Fruit fly (Drosophila melanogaster) whole organism, embryonic: ENCODE measurements around the gene Cyp28c1.

Source experiments
- CG11504 ChIP-seq: fragments of 200-800 bp; sonication (Bioruptor generic); optimal IDR thresholded peaks from 3 replicates; lab custom pipeline; 2019; ENCODE audit warnings: missing biosample characterization, mild to moderate bottlenecking, missing genetic modification characterization, moderate library complexity
- CG11696 ChIP-seq: fragments of 200-800 bp; sonication (Bioruptor generic); IDR thresholded peaks from 2 replicates; pipeline ENCODE4 v1.3.6; 2022; ENCODE audit warnings: missing biosample characterization, missing genetic modification characterization
- CG15601 ChIP-seq: fragments of 200-800 bp; sonication (Bioruptor generic); optimal IDR thresholded peaks from 3 replicates; lab custom pipeline; 2019; ENCODE audit warnings: missing biosample characterization, mild to moderate bottlenecking, missing genetic modification characterization, moderate library complexity
- CG1602 ChIP-seq: fragments of 200-800 bp; sonication (Bioruptor generic); optimal IDR thresholded peaks from 3 replicates; lab custom pipeline; 2016; ENCODE audit warnings: missing biosample characterization, missing genetic modification characterization
- CG18476 ChIP-seq: fragments of 200-800 bp; sonication (Bioruptor generic); optimal IDR thresholded peaks from 2 replicates; lab custom pipeline; 2016; ENCODE audit warnings: missing biosample characterization, mild to moderate bottlenecking, missing genetic modification characterization
- CG18764 ChIP-seq: fragments of 200-800 bp; sonication (Bioruptor generic); optimal IDR thresholded peaks from 3 replicates; lab custom pipeline; 2016; ENCODE audit warnings: missing biosample characterization, missing genetic modification characterization
- CG2129 ChIP-seq: fragments of 200-800 bp; sonication (Bioruptor generic); IDR thresholded peaks from 2 replicates; pipeline ENCODE4 v1.3.6; 2022; ENCODE audit warnings: missing biosample characterization, missing genetic modification characterization; ENCODE audit not compliant: partially characterized antibody
- CG3065 ChIP-seq: fragments of 200-800 bp; sonication (Bioruptor generic); optimal IDR thresholded peaks from 2 replicates; lab custom pipeline; 2016; ENCODE audit warnings: missing biosample characterization, missing genetic modification characterization
- CG31388 ChIP-seq: fragments of 200-800 bp; sonication (Bioruptor generic); optimal IDR thresholded peaks from 2 replicates; lab custom pipeline; 2016; ENCODE audit warnings: missing biosample characterization, missing genetic modification characterization
- CG34376 ChIP-seq: fragments of 200-800 bp; sonication (Bioruptor generic); optimal IDR thresholded peaks from 2 replicates; lab custom pipeline; 2018; ENCODE audit warnings: missing biosample characterization, mild to moderate bottlenecking, missing genetic modification characterization
- CG34422 ChIP-seq: fragments of 200-800 bp; sonication (Bioruptor generic); IDR thresholded peaks from 3 replicates; pipeline ENCODE4 v1.3.6; 2022; ENCODE audit warnings: missing biosample characterization, missing genetic modification characterization
- CG3847 ChIP-seq: fragments of 200-800 bp; sonication (Bioruptor generic); IDR thresholded peaks from 2 replicates; pipeline ENCODE4 v1.3.6; 2022; ENCODE audit warnings: missing biosample characterization, missing genetic modification characterization
- CG4730 ChIP-seq: fragments of 200-800 bp; sonication (Bioruptor generic); IDR thresholded peaks from 2 replicates; pipeline ENCODE4 v1.3.6; 2022; ENCODE audit warnings: missing biosample characterization, missing genetic modification characterization
- CG6654 ChIP-seq: fragments of 200-800 bp; sonication (Bioruptor generic); optimal IDR thresholded peaks from 2 replicates; lab custom pipeline; 2017; ENCODE audit warnings: missing biosample characterization, mild to moderate bottlenecking, missing genetic modification characterization
- CG7372 ChIP-seq: fragments of 200-800 bp; sonication (Bioruptor generic); IDR thresholded peaks from 2 replicates; pipeline ENCODE4 v1.3.6; 2022; ENCODE audit warnings: missing biosample characterization, missing genetic modification characterization
- CG8290 ChIP-seq, 3 experiments: fragments of 200-800 bp; sonication (Bioruptor generic); optimal IDR thresholded peaks; 2 replicates each; lab custom pipeline; 2016 to 2019; ENCODE audit warnings: missing biosample characterization in 3 of 3, missing genetic modification characterization in 3 of 3, mild to moderate bottlenecking in 2 of 3, moderate library complexity in 1 of 3
- CG8944 ChIP-seq: fragments of 200-800 bp; sonication (Bioruptor generic); optimal IDR thresholded peaks from 3 replicates; lab custom pipeline; 2016; ENCODE audit warnings: missing biosample characterization, missing genetic modification characterization
- Camta ChIP-seq: fragments of 200-800 bp; sonication (Bioruptor generic); optimal IDR thresholded peaks from 2 replicates; lab custom pipeline; 2016; ENCODE audit warnings: missing biosample characterization, missing genetic modification characterization
- CoRest ChIP-seq: fragments of 200-800 bp; sonication (Bioruptor generic); optimal IDR thresholded peaks from 3 replicates; lab custom pipeline; 2018; ENCODE audit warnings: missing biosample characterization, mild to moderate bottlenecking, missing genetic modification characterization, moderate library complexity
- Drgx ChIP-seq: fragments of 200-800 bp; sonication (Bioruptor generic); IDR thresholded peaks from 2 replicates; pipeline ENCODE4 v1.3.6; 2022; ENCODE audit warnings: missing biosample characterization, missing genetic modification characterization
- HLH4C ChIP-seq: fragments of 200-800 bp; sonication (Bioruptor generic); IDR thresholded peaks from 3 replicates; pipeline ENCODE4 v1.3.6; 2022; ENCODE audit warnings: missing biosample characterization, missing genetic modification characterization; ENCODE audit not compliant: partially characterized antibody
- Hr3 ChIP-seq: fragments of 200-800 bp; sonication (Bioruptor generic); optimal IDR thresholded peaks from 3 replicates; lab custom pipeline; 2016; ENCODE audit warnings: missing biosample characterization, missing genetic modification characterization
- Jarid2 ChIP-seq: fragments of 200-800 bp; sonication (Bioruptor generic); optimal IDR thresholded peaks from 3 replicates; lab custom pipeline; 2017; ENCODE audit warnings: mild to moderate bottlenecking, missing biosample characterization, missing genetic modification reagents, missing genetic modification characterization
- Kr ChIP-seq: fragments of 200-800 bp; sonication (Bioruptor generic); optimal IDR thresholded peaks from 2 replicates; lab custom pipeline; 2017; ENCODE audit warnings: missing biosample characterization, mild to moderate bottlenecking, missing genetic modification characterization
- Lim3 ChIP-seq: fragments of 200-800 bp; sonication (Bioruptor generic); IDR thresholded peaks from 2 replicates; pipeline ENCODE4 v1.3.6; 2022; ENCODE audit warnings: missing biosample characterization, missing genetic modification characterization
- MTF-1 ChIP-seq: fragments of 200-800 bp; sonication (Bioruptor generic); optimal IDR thresholded peaks from 2 replicates; lab custom pipeline; 2018; ENCODE audit warnings: missing biosample characterization, mild to moderate bottlenecking, missing genetic modification characterization, borderline replicate concordance
- Meics ChIP-seq: fragments of 200-800 bp; sonication (Bioruptor generic); optimal IDR thresholded peaks from 2 replicates; lab custom pipeline; 2017; ENCODE audit warnings: missing biosample characterization, mild to moderate bottlenecking, missing genetic modification characterization
- Mrtf ChIP-seq: fragments of 200-800 bp; sonication (Bioruptor generic); IDR thresholded peaks from 3 replicates; pipeline ENCODE4 v1.3.6; 2022; ENCODE audit warnings: missing biosample characterization, missing genetic modification characterization
- Myb ChIP-seq: fragments of 200-800 bp; sonication (Bioruptor generic); optimal IDR thresholded peaks from 2 replicates; lab custom pipeline; 2016; ENCODE audit warnings: missing biosample characterization, missing genetic modification characterization
- PHDP ChIP-seq: fragments of 200-800 bp; sonication (Bioruptor generic); optimal IDR thresholded peaks from 3 replicates; lab custom pipeline; 2018; ENCODE audit warnings: missing biosample characterization, mild to moderate bottlenecking, missing genetic modification characterization, moderate library complexity
- Ssrp ChIP-seq: fragments of 200-800 bp; sonication (Bioruptor generic); optimal IDR thresholded peaks from 2 replicates; lab custom pipeline; 2018; ENCODE audit warnings: missing biosample characterization, mild to moderate bottlenecking, missing genetic modification characterization, moderate library complexity
- Xbp1 ChIP-seq: fragments of 200-800 bp; sonication (Bioruptor generic); optimal IDR thresholded peaks from 3 replicates; lab custom pipeline; 2016; ENCODE audit warnings: missing biosample characterization, mild to moderate bottlenecking, missing genetic modification characterization
- abd-A ChIP-seq: fragments of 200-800 bp; sonication (Bioruptor generic); optimal IDR thresholded peaks from 3 replicates; lab custom pipeline; 2019; ENCODE audit warnings: missing biosample characterization, mild to moderate bottlenecking, missing genetic modification characterization, moderate library complexity
- al ChIP-seq: fragments of 200-800 bp; sonication (Bioruptor generic); IDR thresholded peaks from 2 replicates; pipeline ENCODE4 v1.3.6; 2022; ENCODE audit warnings: missing biosample characterization, missing genetic modification characterization
- aop ChIP-seq: fragments of 200-800 bp; sonication (Bioruptor generic); IDR thresholded peaks from 2 replicates; pipeline ENCODE4 v1.3.6; 2022; ENCODE audit warnings: missing biosample characterization, missing genetic modification characterization
- ase ChIP-seq: fragments of 200-800 bp; sonication (Bioruptor generic); IDR thresholded peaks from 3 replicates; pipeline ENCODE4 v1.3.6; 2022; ENCODE audit warnings: missing biosample characterization, missing genetic modification characterization
- bigmax ChIP-seq: fragments of 200-800 bp; sonication (Bioruptor generic); optimal IDR thresholded peaks from 2 replicates; lab custom pipeline; 2018; ENCODE audit warnings: missing biosample characterization, mild to moderate bottlenecking, missing genetic modification characterization
- chn ChIP-seq: fragments of 200-800 bp; sonication (Bioruptor generic); optimal IDR thresholded peaks from 2 replicates; lab custom pipeline; 2016; ENCODE audit warnings: missing biosample characterization, missing genetic modification characterization
- disco-r ChIP-seq: fragments of 200-800 bp; sonication (Bioruptor generic); optimal IDR thresholded peaks from 2 replicates; lab custom pipeline; 2016; ENCODE audit warnings: missing biosample characterization, missing genetic modification characterization
- dysf ChIP-seq: fragments of 200-800 bp; sonication (Bioruptor generic); IDR thresholded peaks from 3 replicates; pipeline ENCODE4 v1.3.6; 2022; ENCODE audit warnings: missing biosample characterization, missing genetic modification characterization
- ems ChIP-seq: fragments of 200-800 bp; sonication (Bioruptor generic); optimal IDR thresholded peaks from 3 replicates; lab custom pipeline; 2016; ENCODE audit warnings: missing biosample characterization, missing genetic modification characterization
- her ChIP-seq: fragments of 200-800 bp; sonication (Bioruptor generic); optimal IDR thresholded peaks from 2 replicates; lab custom pipeline; 2016; ENCODE audit warnings: missing biosample characterization, missing genetic modification characterization
- lbe ChIP-seq: fragments of 200-800 bp; sonication (Bioruptor generic); optimal IDR thresholded peaks from 2 replicates; lab custom pipeline; 2016; ENCODE audit warnings: missing biosample characterization, mild to moderate bottlenecking, missing genetic modification characterization
- oc ChIP-seq: fragments of 200-800 bp; sonication (Bioruptor generic); optimal IDR thresholded peaks from 2 replicates; lab custom pipeline; 2018; ENCODE audit warnings: missing biosample characterization, mild to moderate bottlenecking, missing genetic modification characterization, moderate library complexity
- psq ChIP-seq: fragments of 200-800 bp; sonication (Bioruptor generic); optimal IDR thresholded peaks from 2 replicates; lab custom pipeline; 2017; ENCODE audit warnings: missing biosample characterization, missing genetic modification characterization
- ranshi ChIP-seq: fragments of 200-800 bp; sonication (Bioruptor generic); IDR thresholded peaks from 2 replicates; pipeline ENCODE4 v1.3.6; 2022; ENCODE audit warnings: missing biosample characterization, missing genetic modification characterization
- rib ChIP-seq: fragments of 200-800 bp; sonication (Bioruptor generic); IDR thresholded peaks from 2 replicates; pipeline ENCODE4 v1.3.6; 2022; ENCODE audit warnings: missing biosample characterization, missing genetic modification characterization
- so ChIP-seq: fragments of 200-800 bp; sonication (Bioruptor generic); IDR thresholded peaks from 3 replicates; pipeline ENCODE4 v1.3.6; 2022; ENCODE audit warnings: missing biosample characterization, missing genetic modification characterization
- sqz ChIP-seq: fragments of 200-800 bp; sonication (Bioruptor generic); optimal IDR thresholded peaks from 3 replicates; lab custom pipeline; 2018; ENCODE audit warnings: missing biosample characterization, mild to moderate bottlenecking, missing genetic modification characterization
- stc ChIP-seq: fragments of 200-800 bp; sonication (Bioruptor generic); IDR thresholded peaks from 2 replicates; pipeline ENCODE4 v1.3.6; 2022; ENCODE audit warnings: missing biosample characterization, missing genetic modification characterization
- sug ChIP-seq: fragments of 200-800 bp; optimal IDR thresholded peaks from 2 replicates; lab custom pipeline; 2019; ENCODE audit warnings: missing biosample characterization, mild to moderate bottlenecking, missing genetic modification characterization, moderate library complexity
- unc-4 ChIP-seq: fragments of 200-800 bp; sonication (Bioruptor generic); IDR thresholded peaks from 2 replicates; pipeline ENCODE4 v1.3.6; 2022; ENCODE audit warnings: missing biosample characterization, missing genetic modification characterization; ENCODE audit not compliant: partially characterized antibody

Cyp28c1 gene

DNA sequence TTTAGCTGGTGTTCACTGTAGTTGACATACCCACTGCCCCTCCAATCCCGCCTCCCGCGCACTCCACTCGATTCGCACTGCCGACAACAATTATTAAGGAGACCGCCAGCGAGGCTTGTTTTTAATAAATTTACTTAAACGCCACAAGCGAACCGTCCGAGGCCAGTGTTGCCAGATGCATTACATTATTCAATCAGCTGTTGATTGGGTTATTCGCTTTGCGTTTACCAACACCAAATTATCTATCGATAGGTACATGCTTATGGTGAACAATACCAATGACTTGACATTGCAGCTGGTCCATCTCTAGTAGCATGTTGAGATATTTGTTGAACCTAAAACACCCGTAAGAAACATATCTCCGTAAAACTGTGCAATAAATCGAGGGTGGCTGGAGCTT, 47.6 kb downstream of the Cyp28c1 start, which contains the start of the genes CG10353 and SelG (continued):
- TF ChIP-seq stc (GFP tag; lab: Robert Waterston, UW) (no peak), sug (tag; lab: Kevin White, UChicago) (peak; percentile 31), psq (GFP tag; lab: Kevin White, UChicago) (no peak), CoRest (tag; lab: Kevin White, UChicago) (peak; percentile 0), dysf (no peak), oc (tag; lab: Kevin White, UChicago) (no peak), CG3847 (GFP tag; lab: Robert Waterston, UW) (peak; percentile 68), HLH4C (peak; percentile 70), MTF-1 (GFP tag; lab: Kevin White, UChicago) (peak; percentile 56), CG11696 (no peak), CG4730 (no peak), Myb (GFP tag; lab: Kevin White, UChicago) (peak; percentile 59), disco-r (GFP tag; lab: Kevin White, UChicago) (no peak), lbe (GFP tag; lab: Kevin White, UChicago) (peak; percentile 31), CG31388 (no peak), her (GFP tag; lab: Kevin White, UChicago) (peak; percentile 57), bigmax (GFP tag; lab: Kevin White, UChicago) (peak; percentile 34), CG34422 (no peak), CG2129 (GFP tag; lab: Robert Waterston, UW) (peak; percentile 52), al (GFP tag; lab: Robert Waterston, UW) (no peak), Jarid2 (GFP tag; lab: Kevin White, UChicago) (peak; percentile 14), PHDP (tag; lab: Kevin White, UChicago) (peak; percentile 21), CG8290 (GFP tag; optimal IDR thresholded peaks at IDR 0.05; lab: Kevin White, UChicago) (peak; percentile 48), CG8290 (tag; optimal IDR thresholded peaks at IDR 0.05; lab: Kevin White, UChicago) (peak in 1 of 2 experiments; percentile 85), Lim3 (no peak), Camta (GFP tag; lab: Kevin White, UChicago) (peak; percentile 41), CG18764 (GFP tag; lab: Kevin White, UChicago) (peak; percentile 27), CG1602 (no peak), abd-A (tag; lab: Kevin White, UChicago) (no peak), Mrtf (GFP tag; lab: Robert Waterston, UW) (no peak), Xbp1 (GFP tag; lab: Kevin White, UChicago) (peak; percentile 42), aop (no peak), Hr3 (GFP tag; lab: Kevin White, UChicago) (peak; percentile 11), sqz (GFP tag; lab: Kevin White, UChicago) (peak; percentile 21), Drgx (GFP tag; lab: Robert Waterston, UW) (no peak), rib (GFP tag; lab: Robert Waterston, UW) (no peak), unc-4 (GFP tag; lab: Robert Waterston, UW) (peak; percentile 82), Ssrp (no peak), CG15601 (tag; lab: Kevin White, UChicago) (peak; percentile 47), chn (GFP tag; lab: Kevin White, UChicago) (peak; percentile 30), so (no peak), Kr (GFP tag; lab: Kevin White, UChicago) (no peak), ranshi (GFP tag; lab: Robert Waterston, UW) (no peak), Meics (GFP tag; lab: Kevin White, UChicago) (peak; percentile 8), ase (GFP tag; lab: Robert Waterston, UW) (no peak), CG11504 (peak; percentile 48), ems (GFP tag; lab: Kevin White, UChicago) (peak; percentile 35), CG34376 (GFP tag; lab: Kevin White, UChicago) (peak; percentile 44), CG7372 (GFP tag; lab: Robert Waterston, UW) (no peak), CG8944 (GFP tag; lab: Kevin White, UChicago) (peak; percentile 46), CG6654 (GFP tag; lab: Kevin White, UChicago) (no peak), CG3065 (no peak), CG18476 (GFP tag; lab: Kevin White, UChicago) (no peak)
